Worm (Caenorhabditis elegans) whole organism, L1 larva: ENCODE measurements around the gene C47E12.11.
A peak's percentile ranks its signal among the peaks of the same experiment; 100 is the strongest.

Experiments used
- C04F5.9 ChIP-seq: sonication (generic microtip); optimal IDR thresholded peaks from 2 replicates; lab custom pipeline; 2016; ENCODE audit warnings: missing genetic modification characterization, missing compliant biosample characterization
- C16A3.4 ChIP-seq: fragments of 150-350 bp; optimal IDR thresholded peaks from 2 replicates; lab custom pipeline; 2014; ENCODE audit warnings: missing biosample characterization, missing genetic modification characterization
- C34B4.2 ChIP-seq: sonication (generic microtip); optimal IDR thresholded peaks from 2 replicates; lab custom pipeline; 2017; ENCODE audit warnings: mild to moderate bottlenecking, missing genetic modification characterization, missing compliant biosample characterization
- F16B12.6 ChIP-seq: fragments of 150-350 bp; optimal IDR thresholded peaks from 2 replicates; lab custom pipeline; 2014; ENCODE audit warnings: missing biosample characterization, missing genetic modification characterization
- Y116A8C.19 ChIP-seq: sonication (generic microtip); optimal IDR thresholded peaks from 2 replicates; lab custom pipeline; 2016; ENCODE audit warnings: missing compliant biosample characterization, missing genetic modification characterization, borderline replicate concordance
- aha-1 ChIP-seq: fragments of 150-350 bp; optimal IDR thresholded peaks from 2 replicates; lab custom pipeline; 2014; ENCODE audit warnings: missing biosample characterization, missing genetic modification characterization
- alr-1 ChIP-seq: fragments of 200-800 bp; sonication (Bioruptor generic); optimal IDR thresholded peaks from 2 replicates; lab custom pipeline; 2018; ENCODE audit warnings: borderline replicate concordance, mild to moderate bottlenecking, missing genetic modification characterization, missing compliant biosample characterization
- aly-2 ChIP-seq: fragments of 150-350 bp; optimal IDR thresholded peaks from 2 replicates; lab custom pipeline; 2014; ENCODE audit warnings: missing biosample characterization, missing genetic modification characterization
- ceh-82 ChIP-seq, 3 experiments: fragments of 150-350 bp in 1 of 3; sonication (generic microtip) in 2 of 3; optimal IDR thresholded peaks; 2 replicates each; lab custom pipeline; 2014 to 2017; ENCODE audit warnings: missing biosample characterization in 3 of 3, missing genetic modification characterization in 3 of 3
- ceh-88 ChIP-seq: fragments of 200-800 bp; sonication (Bioruptor generic); IDR thresholded peaks from 2 replicates; pipeline ENCODE4 v1.3.6; 2022; ENCODE audit warnings: missing genetic modification characterization, missing compliant biosample characterization
- ceh-90 ChIP-seq: sonication (generic microtip); optimal IDR thresholded peaks from 2 replicates; lab custom pipeline; 2016; ENCODE audit warnings: missing genetic modification characterization, missing compliant biosample characterization
- ces-1 ChIP-seq: fragments of 150-350 bp; optimal IDR thresholded peaks from 2 replicates; lab custom pipeline; 2014; ENCODE audit warnings: missing biosample characterization, missing genetic modification reagents, missing genetic modification characterization
- dpl-1 ChIP-seq, 3 experiments: fragments of 150-350 bp in 2 of 3; sonication (generic microtip) in 1 of 3; optimal IDR thresholded peaks; 2 replicates each; lab custom pipeline; 2014 to 2017; ENCODE audit warnings: missing biosample characterization in 3 of 3, missing genetic modification characterization in 3 of 3, missing genetic modification reagents in 3 of 3
- dsc-1 ChIP-seq: sonication (generic microtip); optimal IDR thresholded peaks from 2 replicates; lab custom pipeline; 2016; ENCODE audit warnings: mild to moderate bottlenecking, missing genetic modification characterization, missing compliant biosample characterization
- egl-27 ChIP-seq, 2 experiments: fragments of 150-350 bp in 1 of 2; sonication (generic microtip); optimal IDR thresholded peaks; 3 replicates each; lab custom pipeline; 2017 to 2018; ENCODE audit warnings: missing biosample characterization in 2 of 2, missing genetic modification characterization in 2 of 2, missing genetic modification reagents in 2 of 2
- elt-3 ChIP-seq, 6 experiments: fragments of 150-350 bp in 1 of 6; sonication (generic microtip); optimal IDR thresholded peaks; 2 replicates each; lab custom pipeline; 2017 to 2018; ENCODE audit warnings: missing biosample characterization in 6 of 6, missing genetic modification characterization in 6 of 6, inconsistent platforms in 1 of 6
- ets-5 ChIP-seq: fragments of 200-800 bp; sonication (Bioruptor generic); IDR thresholded peaks from 2 replicates; pipeline ENCODE4 v1.3.6; 2022; ENCODE audit warnings: missing genetic modification characterization, missing compliant biosample characterization
- fkh-10 ChIP-seq: sonication (generic microtip); optimal IDR thresholded peaks from 2 replicates; lab custom pipeline; 2017; ENCODE audit warnings: missing biosample characterization, missing genetic modification reagents, missing genetic modification characterization
- fkh-8 ChIP-seq: sonication (generic microtip); optimal IDR thresholded peaks from 2 replicates; lab custom pipeline; 2016; ENCODE audit warnings: mild to moderate bottlenecking, missing genetic modification characterization, missing compliant biosample characterization
- hlh-17 ChIP-seq: fragments of 200-800 bp; sonication (Bioruptor generic); optimal IDR thresholded peaks from 2 replicates; lab custom pipeline; 2018; ENCODE audit warnings: missing genetic modification characterization, mild to moderate bottlenecking, missing compliant biosample characterization, moderate library complexity, borderline replicate concordance
- hlh-4 ChIP-seq: sonication (generic microtip); optimal IDR thresholded peaks from 2 replicates; lab custom pipeline; 2016; ENCODE audit warnings: mild to moderate bottlenecking, missing genetic modification characterization, missing compliant biosample characterization
- hpl-2 ChIP-seq: fragments of 150-350 bp; optimal IDR thresholded peaks from 2 replicates; lab custom pipeline; 2014; ENCODE audit warnings: missing biosample characterization, missing genetic modification reagents, missing genetic modification characterization
- isw-1 ChIP-seq: fragments of 200-800 bp; sonication (Bioruptor generic); IDR thresholded peaks from 2 replicates; pipeline ENCODE4 v1.3.6; 2022; ENCODE audit warnings: missing genetic modification characterization, missing compliant biosample characterization
- jun-1 ChIP-seq: fragments of 150-350 bp; optimal IDR thresholded peaks from 2 replicates; lab custom pipeline; 2014; ENCODE audit warnings: missing biosample characterization, missing genetic modification reagents, missing genetic modification characterization
- lin-15B ChIP-seq: fragments of 150-350 bp; sonication (generic microtip); optimal IDR thresholded peaks from 3 replicates; lab custom pipeline; 2014; ENCODE audit warnings: missing biosample characterization, missing genetic modification characterization
- lin-39 ChIP-seq: fragments of 150-350 bp; optimal IDR thresholded peaks from 2 replicates; lab custom pipeline; 2014; ENCODE audit warnings: missing biosample characterization, missing genetic modification reagents, missing genetic modification characterization
- mab-9 ChIP-seq: fragments of 200-800 bp; sonication (Bioruptor generic); IDR thresholded peaks from 2 replicates; pipeline ENCODE4 v1.3.6; 2022; ENCODE audit warnings: missing genetic modification reagents, missing genetic modification characterization, missing compliant biosample characterization
- mdl-1 ChIP-seq, 2 experiments: fragments of 150-350 bp; optimal IDR thresholded peaks; 2 replicates each; lab custom pipeline; 2014 to 2017; ENCODE audit warnings: missing biosample characterization in 2 of 2, missing genetic modification characterization in 2 of 2, inconsistent platforms in 1 of 2
- mef-2 ChIP-seq: fragments of 150-350 bp; optimal IDR thresholded peaks from 2 replicates; lab custom pipeline; 2014; ENCODE audit warnings: missing biosample characterization, missing genetic modification characterization
- mep-1 ChIP-seq: fragments of 150-350 bp; optimal IDR thresholded peaks from 2 replicates; lab custom pipeline; 2014; ENCODE audit warnings: missing biosample characterization, missing genetic modification characterization
- nhr-12 ChIP-seq: sonication (generic microtip); optimal IDR thresholded peaks from 2 replicates; lab custom pipeline; 2017; ENCODE audit warnings: missing biosample characterization, missing genetic modification characterization
- nhr-19 ChIP-seq: fragments of 200-800 bp; sonication (Bioruptor generic); conservative IDR thresholded peaks from 2 replicates; pipeline ENCODE4 v1.3.6; 2022; ENCODE audit warnings: missing genetic modification characterization, missing compliant biosample characterization
- nhr-20 ChIP-seq: sonication (generic microtip); optimal IDR thresholded peaks from 2 replicates; lab custom pipeline; 2016; ENCODE audit warnings: mild to moderate bottlenecking, missing genetic modification characterization, missing compliant biosample characterization
- nhr-237 ChIP-seq: fragments of 150-350 bp; optimal IDR thresholded peaks from 2 replicates; lab custom pipeline; 2014; ENCODE audit warnings: missing biosample characterization, missing genetic modification characterization
- nhr-28 ChIP-seq: fragments of 150-350 bp; optimal IDR thresholded peaks from 2 replicates; lab custom pipeline; 2014; ENCODE audit warnings: missing biosample characterization, missing genetic modification characterization
- nhr-84 ChIP-seq: sonication (generic microtip); optimal IDR thresholded peaks from 2 replicates; lab custom pipeline; 2017; ENCODE audit warnings: missing biosample characterization, missing genetic modification characterization
- nhr-85 ChIP-seq: sonication (generic microtip); peaks from one replicate; lab custom pipeline; 2016; ENCODE audit warnings: missing genetic modification characterization, inconsistent platforms, missing compliant biosample characterization
- nhr-90 ChIP-seq: sonication (generic microtip); optimal IDR thresholded peaks from 2 replicates; lab custom pipeline; 2016; ENCODE audit warnings: mild to moderate bottlenecking, missing genetic modification characterization, missing compliant biosample characterization; ENCODE audit not compliant: poor library complexity
- pqm-1 ChIP-seq: sonication (generic microtip); optimal IDR thresholded peaks from 3 replicates; lab custom pipeline; 2017; ENCODE audit warnings: missing biosample characterization, missing genetic modification characterization
- rnt-1 ChIP-seq: sonication (generic microtip); optimal IDR thresholded peaks from 2 replicates; lab custom pipeline; 2016; ENCODE audit warnings: mild to moderate bottlenecking, missing genetic modification characterization, moderate library complexity, missing compliant biosample characterization
- skn-1 ChIP-seq: fragments of 150-350 bp; optimal IDR thresholded peaks from 2 replicates; lab custom pipeline; 2014; ENCODE audit warnings: missing biosample characterization, missing genetic modification characterization
- snpc-4 ChIP-seq: fragments of 150-350 bp; optimal IDR thresholded peaks from 2 replicates; lab custom pipeline; 2014; ENCODE audit warnings: missing biosample characterization, missing genetic modification characterization
- snu-23 ChIP-seq: sonication (generic microtip); optimal IDR thresholded peaks from 2 replicates; lab custom pipeline; 2016; ENCODE audit warnings: missing genetic modification characterization, missing compliant biosample characterization
- swsn-7 ChIP-seq: sonication (generic microtip); optimal IDR thresholded peaks from 2 replicates; lab custom pipeline; 2016; ENCODE audit warnings: missing genetic modification characterization, missing compliant biosample characterization
- tbx-2 ChIP-seq: sonication (generic microtip); optimal IDR thresholded peaks from 2 replicates; lab custom pipeline; 2016; ENCODE audit warnings: missing genetic modification characterization, missing compliant biosample characterization
- tlp-1 ChIP-seq: fragments of 150-350 bp; optimal IDR thresholded peaks from 2 replicates; lab custom pipeline; 2014; ENCODE audit warnings: missing biosample characterization, missing genetic modification characterization
- unc-30 ChIP-seq: sonication (generic microtip); optimal IDR thresholded peaks from 2 replicates; lab custom pipeline; 2017; ENCODE audit warnings: missing biosample characterization, missing genetic modification characterization
- unc-62 ChIP-seq: fragments of 150-350 bp; optimal IDR thresholded peaks from 2 replicates; lab custom pipeline; 2014; ENCODE audit warnings: missing biosample characterization, missing genetic modification reagents, missing genetic modification characterization
- unc-86 ChIP-seq: sonication (generic microtip); optimal IDR thresholded peaks from 2 replicates; lab custom pipeline; 2016; ENCODE audit warnings: missing genetic modification characterization, missing compliant biosample characterization
- unc-98 ChIP-seq: fragments of 200-800 bp; sonication (Bioruptor generic); IDR thresholded peaks from 2 replicates; pipeline ENCODE4 v1.3.6; 2022; ENCODE audit warnings: missing genetic modification characterization, missing compliant biosample characterization
- vab-15 ChIP-seq: sonication (generic microtip); optimal IDR thresholded peaks from 2 replicates; lab custom pipeline; 2017; ENCODE audit warnings: missing genotype, mild to moderate bottlenecking, missing genetic modification characterization, missing compliant biosample characterization
- zag-1 ChIP-seq: fragments of 150-350 bp; optimal IDR thresholded peaks from 2 replicates; lab custom pipeline; 2014; ENCODE audit warnings: missing biosample characterization, missing genetic modification characterization
- zip-4 ChIP-seq: fragments of 200-800 bp; sonication (Bioruptor generic); optimal IDR thresholded peaks from 2 replicates; lab custom pipeline; 2018; ENCODE audit warnings: mild to moderate bottlenecking, missing genetic modification characterization, moderate library complexity, missing compliant biosample characterization
- ztf-11 ChIP-seq, 2 experiments: sonication (generic microtip); optimal IDR thresholded peaks; 2 replicates each; lab custom pipeline; 2016 to 2017; ENCODE audit warnings: missing genetic modification characterization in 2 of 2, missing biosample characterization in 1 of 2, missing compliant biosample characterization in 1 of 2
- ztf-4 ChIP-seq: fragments of 150-350 bp; optimal IDR thresholded peaks from 2 replicates; lab custom pipeline; 2014; ENCODE audit warnings: missing biosample characterization, missing genetic modification characterization

C47E12.11 gene

ce11 chrIV:9948035-9948434 lies 21.2 kb upstream of the C47E12.11 start (continued):
- no peak for TF ChIP-seq isw-1 (GFP tag; lab: Robert Waterston, UW)
- no peak for TF ChIP-seq ces-1 (GFP tag; lab: Kevin White, UChicago)
- no peak for TF ChIP-seq elt-3 (tag; optimal IDR thresholded peaks at IDR 0.05; lab: Kevin White, UChicago)
- TF ChIP-seq lin-15B (tag; lab: Kevin White, UChicago): no peak
- TF ChIP-seq unc-98 (GFP tag; lab: Robert Waterston, UW): no peak
- TF ChIP-seq mab-9 (GFP tag; lab: Robert Waterston, UW): no peak
- no peak for TF ChIP-seq aly-2
- no peak for TF ChIP-seq nhr-85 (tag; lab: Kevin White, UChicago)
- no peak for TF ChIP-seq swsn-7 (tag; lab: Kevin White, UChicago)
- TF ChIP-seq zip-4 (GFP tag; lab: Kevin White, UChicago): no peak
- no peak for TF ChIP-seq unc-62
- no peak for TF ChIP-seq pqm-1
- TF ChIP-seq ztf-4 (tag; lab: Kevin White, UChicago): no peak
- no peak for TF ChIP-seq hlh-4 (tag; lab: Kevin White, UChicago)
- TF ChIP-seq nhr-84 (tag; lab: Kevin White, UChicago): no peak
- TF ChIP-seq ets-5 (GFP tag; lab: Robert Waterston, UW): no peak
- TF ChIP-seq unc-86: no peak
- TF ChIP-seq nhr-237 (tag; lab: Kevin White, UChicago): no peak
- TF ChIP-seq mep-1 (tag; lab: Kevin White, UChicago): peak; percentile 8
- TF ChIP-seq hpl-2 (GFP tag; lab: Kevin White, UChicago): no peak
- TF ChIP-seq snu-23 (GFP tag; lab: Kevin White, UChicago): peak; percentile 39
- TF ChIP-seq unc-30 (tag; lab: Kevin White, UChicago): no peak
- TF ChIP-seq dpl-1 (GFP tag; optimal IDR thresholded peaks at IDR 0.05; lab: Kevin White, UChicago): peak; percentile 8 to 39 (median 12)
- TF ChIP-seq alr-1 (tag; lab: Kevin White, UChicago): no peak
- TF ChIP-seq mdl-1 (tag; optimal IDR thresholded peaks at IDR 0.05; lab: Kevin White, UChicago): no peak
- no peak for TF ChIP-seq nhr-12 (tag; lab: Kevin White, UChicago)
- TF ChIP-seq C16A3.4 (tag; lab: Kevin White, UChicago): no peak
- no peak for TF ChIP-seq fkh-8
- TF ChIP-seq hlh-17 (GFP tag; lab: Kevin White, UChicago): no peak
- no peak for TF ChIP-seq aha-1 (tag; lab: Kevin White, UChicago)
- no peak for TF ChIP-seq ceh-82 (tag; optimal IDR thresholded peaks at IDR 0.05; lab: Kevin White, UChicago)
- no peak for TF ChIP-seq snpc-4 (tag; lab: Kevin White, UChicago)
- TF ChIP-seq Y116A8C.19 (tag; lab: Kevin White, UChicago): no peak
- TF ChIP-seq C04F5.9: no peak
- TF ChIP-seq nhr-90 (tag; lab: Kevin White, UChicago): no peak
- TF ChIP-seq rnt-1 (tag; lab: Kevin White, UChicago): peak; percentile 60
- TF ChIP-seq nhr-20 (tag; lab: Kevin White, UChicago): peak; percentile 24
- no peak for TF ChIP-seq vab-15 (tag; lab: Kevin White, UChicago)
- TF ChIP-seq lin-39 (tag; lab: Kevin White, UChicago): no peak
- no peak for TF ChIP-seq tlp-1 (tag; lab: Kevin White, UChicago)
- no peak for TF ChIP-seq ztf-11 (tag; optimal IDR thresholded peaks at IDR 0.05; lab: Kevin White, UChicago)
- no peak for TF ChIP-seq nhr-28 (tag; lab: Kevin White, UChicago)
- no peak for TF ChIP-seq jun-1 (tag; lab: Kevin White, UChicago)
- no peak for TF ChIP-seq ceh-90 (tag; lab: Kevin White, UChicago)
- no peak for TF ChIP-seq fkh-10 (GFP tag; lab: Kevin White, UChicago)
- no peak for TF ChIP-seq skn-1 (tag; lab: Kevin White, UChicago)
- TF ChIP-seq ceh-88 (GFP tag; lab: Robert Waterston, UW): no peak
- no peak for TF ChIP-seq egl-27 (tag; optimal IDR thresholded peaks at IDR 0.05; lab: Kevin White, UChicago)
- peak; percentile 20 for TF ChIP-seq tbx-2
- no peak for TF ChIP-seq C34B4.2 (tag; lab: Kevin White, UChicago)
- peak; percentile 59 for TF ChIP-seq nhr-19 (GFP tag; lab: Robert Waterston, UW)
- no peak for TF ChIP-seq mef-2 (tag; lab: Kevin White, UChicago)
- TF ChIP-seq F16B12.6 (tag; lab: Kevin White, UChicago): no peak
- TF ChIP-seq dsc-1 (tag; lab: Kevin White, UChicago): no peak
- TF ChIP-seq zag-1 (tag; lab: Kevin White, UChicago): no peak
